Fruit fly (Drosophila melanogaster) whole organism, embryonic: ENCODE results near the gene CG2187.

ENCODE experiments used
- ATbp ChIP-seq: fragments of 200-800 bp; sonication (Bioruptor generic); optimal IDR thresholded peaks from 2 replicates; lab custom pipeline; 2017; ENCODE audit warnings: missing biosample characterization, mild to moderate bottlenecking, missing genetic modification characterization, missing genetic modification reagents
- Antp ChIP-seq: fragments of 200-800 bp; sonication (Bioruptor generic); optimal IDR thresholded peaks from 3 replicates; lab custom pipeline; 2016; ENCODE audit warnings: missing biosample characterization, missing genetic modification characterization
- Asciz ChIP-seq: fragments of 200-800 bp; sonication (Bioruptor generic); optimal IDR thresholded peaks from 2 replicates; lab custom pipeline; 2017; ENCODE audit warnings: missing biosample characterization, mild to moderate bottlenecking, missing genetic modification characterization, missing genetic modification reagents
- Bgb ChIP-seq: fragments of 200-800 bp; sonication (Bioruptor generic); IDR thresholded peaks from 2 replicates; pipeline ENCODE4 v1.3.6; 2022; ENCODE audit warnings: missing biosample characterization, missing genetic modification characterization; ENCODE audit not compliant: partially characterized antibody
- Blimp-1 ChIP-seq: fragments of 200-800 bp; sonication (Bioruptor generic); optimal IDR thresholded peaks from 3 replicates; lab custom pipeline; 2018; ENCODE audit warnings: missing biosample characterization, missing genetic modification characterization, mild to moderate bottlenecking, moderate library complexity, missing genetic modification reagents
- CG10543 ChIP-seq: fragments of 200-800 bp; sonication (Bioruptor generic); optimal IDR thresholded peaks from 3 replicates; lab custom pipeline; 2017; ENCODE audit warnings: missing biosample characterization, mild to moderate bottlenecking, missing genetic modification characterization, moderate library complexity
- CG10979 ChIP-seq: fragments of 200-800 bp; sonication (Bioruptor generic); optimal IDR thresholded peaks from 2 replicates; lab custom pipeline; 2018; ENCODE audit warnings: missing biosample characterization, mild to moderate bottlenecking, missing genetic modification characterization, moderate library complexity
- CG11085 ChIP-seq: fragments of 200-800 bp; sonication (Bioruptor generic); IDR thresholded peaks from 2 replicates; pipeline ENCODE4 v1.3.6; 2022; ENCODE audit warnings: missing biosample characterization, missing genetic modification characterization
- CG11093 ChIP-seq: fragments of 200-800 bp; sonication (Bioruptor generic); IDR thresholded peaks from 3 replicates; pipeline ENCODE4 v1.3.6; 2022; ENCODE audit warnings: missing biosample characterization, missing genetic modification characterization
- CG11695 ChIP-seq: fragments of 200-800 bp; sonication (Bioruptor generic); IDR thresholded peaks from 3 replicates; pipeline ENCODE4 v1.3.6; 2022; ENCODE audit warnings: missing biosample characterization, missing genetic modification characterization
- CG12219 ChIP-seq: fragments of 200-800 bp; sonication (Bioruptor generic); optimal IDR thresholded peaks from 3 replicates; lab custom pipeline; 2018; ENCODE audit warnings: missing biosample characterization, mild to moderate bottlenecking, missing genetic modification characterization
- CG13123 ChIP-seq: fragments of 200-800 bp; sonication (Bioruptor generic); optimal IDR thresholded peaks from 2 replicates; lab custom pipeline; 2016; ENCODE audit warnings: missing biosample characterization, missing genetic modification characterization
- CG13296 ChIP-seq: fragments of 200-800 bp; sonication (Bioruptor generic); optimal IDR thresholded peaks from 3 replicates; lab custom pipeline; 2018; ENCODE audit warnings: missing biosample characterization, mild to moderate bottlenecking, missing genetic modification characterization
- CG14014 ChIP-seq: fragments of 200-800 bp; sonication (Bioruptor generic); IDR thresholded peaks from 2 replicates; pipeline ENCODE4 v1.3.6; 2022; ENCODE audit warnings: missing biosample characterization, missing genetic modification characterization
- CG14441 ChIP-seq: fragments of 200-800 bp; sonication (Bioruptor generic); IDR thresholded peaks from 2 replicates; pipeline ENCODE4 v1.3.6; 2022; ENCODE audit warnings: missing biosample characterization, missing genetic modification characterization
- CG1602 ChIP-seq: fragments of 200-800 bp; sonication (Bioruptor generic); optimal IDR thresholded peaks from 3 replicates; lab custom pipeline; 2016; ENCODE audit warnings: missing biosample characterization, missing genetic modification characterization
- CG17361 ChIP-seq: fragments of 200-800 bp; sonication (Bioruptor generic); IDR thresholded peaks from 3 replicates; pipeline ENCODE4 v1.3.6; 2022; ENCODE audit warnings: missing biosample characterization, missing genetic modification characterization
- CG2116 ChIP-seq: fragments of 200-800 bp; sonication (Bioruptor generic); optimal IDR thresholded peaks from 3 replicates; lab custom pipeline; 2018; ENCODE audit warnings: missing biosample characterization, mild to moderate bottlenecking, missing genetic modification characterization
- CG2712 ChIP-seq: fragments of 200-800 bp; optimal IDR thresholded peaks from 3 replicates; lab custom pipeline; 2019; ENCODE audit warnings: missing biosample characterization, mild to moderate bottlenecking, missing genetic modification characterization, moderate library complexity
- CG3726 ChIP-seq: fragments of 200-800 bp; sonication (Bioruptor generic); IDR thresholded peaks from 3 replicates; pipeline ENCODE4, ENCODE4 v1.3.6; 2022; ENCODE audit warnings: missing biosample characterization, missing genetic modification characterization
- CG5180 ChIP-seq: fragments of 200-800 bp; sonication (Bioruptor generic); optimal IDR thresholded peaks from 3 replicates; lab custom pipeline; 2017; ENCODE audit warnings: missing biosample characterization, missing genetic modification characterization, mild to moderate bottlenecking, moderate library complexity, missing genetic modification reagents
- CG6175 ChIP-seq: fragments of 200-800 bp; sonication (Bioruptor generic); IDR thresholded peaks from 3 replicates; pipeline ENCODE4 v1.3.6; 2022; ENCODE audit warnings: missing biosample characterization, missing genetic modification characterization
- CG6791 ChIP-seq: fragments of 200-800 bp; sonication (Bioruptor generic); IDR thresholded peaks from 3 replicates; pipeline ENCODE4 v1.3.6; 2022; ENCODE audit warnings: missing biosample characterization, missing genetic modification characterization; ENCODE audit not compliant: partially characterized antibody
- CG6813 ChIP-seq: fragments of 200-800 bp; sonication (Bioruptor generic); optimal IDR thresholded peaks from 2 replicates; lab custom pipeline; 2017; ENCODE audit warnings: missing biosample characterization, missing genetic modification characterization, mild to moderate bottlenecking, moderate library complexity, missing genetic modification reagents
- CG7357 ChIP-seq: fragments of 200-800 bp; sonication (Bioruptor generic); IDR thresholded peaks from 3 replicates; pipeline ENCODE4 v1.3.6; 2022; ENCODE audit warnings: missing biosample characterization, missing genetic modification characterization
- CG7745 ChIP-seq: fragments of 200-800 bp; sonication (Bioruptor generic); optimal IDR thresholded peaks from 2 replicates; lab custom pipeline; 2018; ENCODE audit warnings: missing biosample characterization, mild to moderate bottlenecking, missing genetic modification characterization, moderate library complexity
- CG9727 ChIP-seq: fragments of 200-800 bp; sonication (Bioruptor generic); optimal IDR thresholded peaks from 3 replicates; lab custom pipeline; 2017; ENCODE audit warnings: missing biosample characterization, mild to moderate bottlenecking, missing genetic modification characterization
- Dip3 ChIP-seq: fragments of 200-800 bp; sonication (Bioruptor generic); optimal IDR thresholded peaks from 3 replicates; lab custom pipeline; 2016; ENCODE audit warnings: missing biosample characterization, missing genetic modification characterization
- H2.0 ChIP-seq: fragments of 200-800 bp; sonication (Bioruptor generic); IDR thresholded peaks from 2 replicates; pipeline ENCODE4 v1.3.6; 2022; ENCODE audit warnings: missing biosample characterization, missing genetic modification characterization
- Lim3 ChIP-seq: fragments of 200-800 bp; sonication (Bioruptor generic); IDR thresholded peaks from 2 replicates; pipeline ENCODE4 v1.3.6; 2022; ENCODE audit warnings: missing biosample characterization, missing genetic modification characterization
- NC2β ChIP-seq: fragments of 200-800 bp; sonication (Bioruptor generic); optimal IDR thresholded peaks from 2 replicates; lab custom pipeline; 2016; ENCODE audit warnings: missing biosample characterization, missing genetic modification characterization
- NK7.1 ChIP-seq: fragments of 200-800 bp; sonication (Bioruptor generic); optimal IDR thresholded peaks from 3 replicates; lab custom pipeline; 2016; ENCODE audit warnings: missing biosample characterization, missing genetic modification characterization
- Nf-YB ChIP-seq: fragments of 200-800 bp; sonication (Bioruptor generic); optimal IDR thresholded peaks from 3 replicates; lab custom pipeline; 2019; ENCODE audit warnings: missing biosample characterization, mild to moderate bottlenecking, missing genetic modification characterization, moderate library complexity
- Poxn ChIP-seq: fragments of 200-800 bp; sonication (Bioruptor generic); IDR thresholded peaks from 2 replicates; pipeline ENCODE4 v1.3.6; 2022; ENCODE audit warnings: missing biosample characterization, missing genetic modification characterization
- Rx ChIP-seq: fragments of 200-800 bp; sonication (Bioruptor generic); IDR thresholded peaks from 2 replicates; pipeline ENCODE4 v1.3.6; 2022; ENCODE audit warnings: missing biosample characterization, missing genetic modification characterization
- Six4 ChIP-seq: fragments of 200-800 bp; sonication (Bioruptor generic); optimal IDR thresholded peaks from 2 replicates; lab custom pipeline; 2016; ENCODE audit warnings: missing biosample characterization, missing genetic modification characterization
- YL-1 ChIP-seq: fragments of 200-800 bp; sonication (Bioruptor generic); optimal IDR thresholded peaks from 3 replicates; lab custom pipeline; 2017; ENCODE audit warnings: missing biosample characterization, mild to moderate bottlenecking, missing genetic modification characterization
- abd-A ChIP-seq: fragments of 200-800 bp; sonication (Bioruptor generic); optimal IDR thresholded peaks from 3 replicates; lab custom pipeline; 2019; ENCODE audit warnings: missing biosample characterization, mild to moderate bottlenecking, missing genetic modification characterization, moderate library complexity
- btn ChIP-seq: fragments of 200-800 bp; sonication (Bioruptor generic); optimal IDR thresholded peaks from 2 replicates; lab custom pipeline; 2016; ENCODE audit warnings: missing biosample characterization, missing genetic modification characterization
- cato ChIP-seq: fragments of 200-800 bp; sonication (Bioruptor generic); optimal IDR thresholded peaks from 2 replicates; lab custom pipeline; 2016; ENCODE audit warnings: missing biosample characterization, missing genetic modification characterization, borderline replicate concordance
- crc ChIP-seq: fragments of 200-800 bp; sonication (Bioruptor generic); optimal IDR thresholded peaks from 2 replicates; lab custom pipeline; 2016; ENCODE audit warnings: missing biosample characterization, missing genetic modification characterization
- dimm ChIP-seq: fragments of 200-800 bp; sonication (Bioruptor generic); IDR thresholded peaks from 2 replicates; pipeline ENCODE4 v1.3.6; 2022; ENCODE audit warnings: missing biosample characterization, missing genetic modification characterization
- jigr1 ChIP-seq: fragments of 200-800 bp; sonication (Bioruptor generic); IDR thresholded peaks from 3 replicates; pipeline ENCODE4 v1.3.6; 2022; ENCODE audit warnings: missing biosample characterization, missing genetic modification characterization
- nau ChIP-seq: fragments of 200-800 bp; sonication (Bioruptor generic); optimal IDR thresholded peaks from 3 replicates; lab custom pipeline; 2017; ENCODE audit warnings: missing biosample characterization, mild to moderate bottlenecking, missing genetic modification characterization, missing genetic modification reagents
- sisA ChIP-seq: fragments of 200-800 bp; sonication (Bioruptor generic); IDR thresholded peaks from 2 replicates; pipeline ENCODE4 v1.3.6; 2022; ENCODE audit warnings: missing biosample characterization, missing genetic modification characterization
- slou ChIP-seq: fragments of 200-800 bp; sonication (Bioruptor generic); optimal IDR thresholded peaks from 3 replicates; lab custom pipeline; 2016; ENCODE audit warnings: missing biosample characterization, missing genetic modification characterization
- stwl ChIP-seq: fragments of 200-800 bp; sonication (Bioruptor generic); optimal IDR thresholded peaks from 3 replicates; lab custom pipeline; 2018; ENCODE audit warnings: missing biosample characterization, mild to moderate bottlenecking, missing genetic modification characterization, moderate library complexity
- tgo ChIP-seq: fragments of 200-800 bp; sonication (Bioruptor generic); IDR thresholded peaks from 3 replicates; pipeline ENCODE4 v1.3.6; 2022; ENCODE audit warnings: missing biosample characterization, missing genetic modification characterization
- tna ChIP-seq: fragments of 200-800 bp; sonication (Bioruptor generic); IDR thresholded peaks from 2 replicates; pipeline ENCODE4 v1.3.6; 2022; ENCODE audit warnings: missing biosample characterization, missing genetic modification characterization; ENCODE audit not compliant: partially characterized antibody
- vvl ChIP-seq: fragments of 200-800 bp; sonication (Bioruptor generic); IDR thresholded peaks from 2 replicates; pipeline ENCODE4 v1.3.6; 2022; ENCODE audit warnings: missing biosample characterization, missing genetic modification characterization

The CG2187 gene

dm6 chr3R:31744044-31744652 is 14.3 kb downstream of the CG2187 start, which contains the start of gene CG1896 (continued):
- no peak for TF ChIP-seq NC2β (GFP tag; lab: Kevin White, UChicago)
- no peak for TF ChIP-seq CG7745 (tag; lab: Kevin White, UChicago)
- peak; percentile 55 for TF ChIP-seq CG2712
- no peak for TF ChIP-seq CG5180 (GFP tag; lab: Kevin White, UChicago)
- TF ChIP-seq CG6813, result peak; percentile 27
- TF ChIP-seq CG14441 (GFP tag; lab: Robert Waterston, UW), result peak; percentile 46; the same call in 1 of the 2 replicates
- no peak for TF ChIP-seq slou (GFP tag; lab: Kevin White, UChicago)
- TF ChIP-seq CG2116 (GFP tag; lab: Kevin White, UChicago), result peak; percentile 12
- TF ChIP-seq CG12219, result no peak
- no peak for TF ChIP-seq Six4 (GFP tag; lab: Kevin White, UChicago)
- TF ChIP-seq tna (GFP tag; lab: Robert Waterston, UW), result no peak
- peak; percentile 29; the same call in 1 of the 3 replicates for TF ChIP-seq tgo
- 0 out of 2 replicates have a peak, but pooled peaks have one; percentile 13 for TF ChIP-seq CG14014 (GFP tag; lab: Robert Waterston, UW)
- no peak for TF ChIP-seq CG6791
- peak; percentile 40; the same call in 1 of the 3 replicates for TF ChIP-seq CG17361 (GFP tag; lab: Robert Waterston, UW)
- TF ChIP-seq Bgb (GFP tag; lab: Robert Waterston, UW), result no peak
- no peak for TF ChIP-seq CG11085
- no peak for TF ChIP-seq jigr1
- no peak for TF ChIP-seq Blimp-1 (GFP tag; lab: Kevin White, UChicago)
- peak; percentile 28 for TF ChIP-seq Dip3 (GFP tag; lab: Kevin White, UChicago)
- TF ChIP-seq CG6175, result no peak
- TF ChIP-seq NK7.1 (GFP tag; lab: Kevin White, UChicago), result no peak
- TF ChIP-seq CG3726 (GFP tag; lab: Robert Waterston, UW), result no peak
- TF ChIP-seq YL-1 (GFP tag; lab: Kevin White, UChicago), result no peak
- TF ChIP-seq ATbp (GFP tag; lab: Kevin White, UChicago), result peak; percentile 6
- no peak for TF ChIP-seq Lim3 (GFP tag; lab: Robert Waterston, UW)
- TF ChIP-seq CG1602, result peak; percentile 41
- peak; percentile 21 for TF ChIP-seq CG10979 (tag; lab: Kevin White, UChicago)
- TF ChIP-seq crc (GFP tag; lab: Kevin White, UChicago), result no peak
- no peak for TF ChIP-seq Antp
- no peak for TF ChIP-seq CG10543 (GFP tag; lab: Kevin White, UChicago)
- peak; percentile 55 for TF ChIP-seq CG9727 (GFP tag; lab: Kevin White, UChicago)
- peak; percentile 24; the same call in 1 of the 2 replicates for TF ChIP-seq sisA (GFP tag; lab: Robert Waterston, UW)
- 0 out of 3 replicates have a peak, but pooled peaks have one; percentile 30 for TF ChIP-seq CG7357 (GFP tag; lab: Robert Waterston, UW)
- TF ChIP-seq CG13123 (GFP tag; lab: Kevin White, UChicago), result no peak
- peak; percentile 36 for TF ChIP-seq CG13296
- no peak for TF ChIP-seq Poxn (GFP tag; lab: Robert Waterston, UW)
- no peak for TF ChIP-seq btn (GFP tag; lab: Kevin White, UChicago)
- TF ChIP-seq dimm (GFP tag; lab: Robert Waterston, UW), result no peak
- no peak for TF ChIP-seq cato
- TF ChIP-seq stwl (tag; lab: Kevin White, UChicago), result peak; percentile 59
- TF ChIP-seq CG11093 (GFP tag; lab: Robert Waterston, UW), result no peak
- no peak for TF ChIP-seq H2.0
- TF ChIP-seq Asciz (GFP tag; lab: Kevin White, UChicago), result no peak
- TF ChIP-seq CG11695 (GFP tag; lab: Robert Waterston, UW), result peak; percentile 65; the same call in 1 of the 3 replicates
- no peak for TF ChIP-seq Nf-YB (GFP tag; lab: Kevin White, UChicago)
- no peak for TF ChIP-seq abd-A (tag; lab: Kevin White, UChicago)
- TF ChIP-seq Rx (GFP tag; lab: Robert Waterston, UW), result 0 out of 2 replicates have a peak, but pooled peaks have one; percentile 25
- no peak for TF ChIP-seq nau
- peak; percentile 70 for TF ChIP-seq vvl (GFP tag; lab: Robert Waterston, UW)
